Worm (Caenorhabditis elegans) whole organism, midembryonic: Measurements from ENCODE around the gene fbxb-11.
A peak's percentile ranks its signal among the peaks of the same experiment; 100 is the strongest.

ENCODE experiments used
- T22C8.4 ChIP-seq: fragments of 200-800 bp; sonication (Bioruptor generic); IDR thresholded peaks from 2 replicates; pipeline ENCODE4 v1.3.6; 2022; ENCODE audit warnings: missing genetic modification characterization, missing compliant biosample characterization
- cog-1 ChIP-seq: sonication (generic microtip); optimal IDR thresholded peaks from 2 replicates; lab custom pipeline; 2016; ENCODE audit warnings: missing genetic modification characterization, missing compliant biosample characterization
- flt-1 ChIP-seq: fragments of 200-800 bp; sonication (Bioruptor generic); IDR thresholded peaks from 2 replicates; pipeline ENCODE4 v1.3.6; 2022; ENCODE audit warnings: missing genetic modification characterization, missing compliant biosample characterization
- klf-2 ChIP-seq: fragments of 200-800 bp; sonication (Bioruptor generic); conservative IDR thresholded peaks from 2 replicates; pipeline ENCODE4 v1.3.6; 2022; ENCODE audit warnings: missing genetic modification reagents, missing genetic modification characterization, missing compliant biosample characterization
- med-1 ChIP-seq: sonication (generic microtip); optimal IDR thresholded peaks from 2 replicates; lab custom pipeline; 2017; ENCODE audit warnings: missing genetic modification characterization, mild to moderate bottlenecking, missing compliant biosample characterization, antibody characterized with exemption, missing genetic modification reagents; ENCODE audit not compliant: insufficient read depth
- ref-1 ChIP-seq: fragments of 200-800 bp; sonication (Bioruptor generic); conservative IDR thresholded peaks from 2 replicates; pipeline ENCODE4 v1.3.6; 2022; ENCODE audit warnings: missing genetic modification reagents, missing genetic modification characterization, missing compliant biosample characterization
- tab-1 ChIP-seq: fragments of 200-800 bp; sonication (Bioruptor generic); IDR thresholded peaks from 2 replicates; pipeline ENCODE4 v1.3.6; 2022; ENCODE audit warnings: missing genetic modification characterization, missing compliant biosample characterization
- ztf-23 ChIP-seq: fragments of 200-800 bp; sonication (Bioruptor generic); IDR thresholded peaks from 2 replicates; pipeline ENCODE4 v1.3.6; 2022; ENCODE audit warnings: missing genetic modification reagents, missing genetic modification characterization, missing compliant biosample characterization
- ztf-29 ChIP-seq: fragments of 200-800 bp; sonication (Bioruptor generic); IDR thresholded peaks from 2 replicates; pipeline ENCODE4 v1.3.6; 2022; ENCODE audit warnings: missing genetic modification reagents, missing genetic modification characterization, missing compliant biosample characterization

The fbxb-11 gene

DNA sequence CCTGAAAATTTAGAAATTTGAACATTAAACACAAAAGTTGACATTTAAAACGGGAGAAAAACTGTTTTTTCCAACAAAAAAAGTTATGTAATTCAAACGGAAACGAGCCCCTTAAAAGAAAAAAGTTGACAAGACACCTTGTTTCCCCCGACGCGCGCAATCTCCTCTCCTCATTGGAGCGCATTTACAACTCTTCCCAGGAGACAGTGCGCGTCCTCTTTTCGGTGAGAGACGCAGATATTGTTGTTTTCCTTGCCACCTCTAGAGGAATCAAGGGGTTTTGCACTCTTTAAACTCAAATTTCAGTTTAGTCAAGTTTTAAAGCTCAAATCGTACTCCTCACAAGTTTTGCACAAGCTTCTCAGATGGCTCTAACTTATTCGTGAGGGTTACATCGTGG, 28.6 kb upstream of the fbxb-11 start, which contains the start of gene F58E1.13:
TSS of gene F58E1.13 (minus strand) at position 12 of the 400 bp plus-strand sequence.
- no peak for TF ChIP-seq T22C8.4 (GFP tag; lab: Robert Waterston, UW)
- no peak for TF ChIP-seq cog-1 (tag; lab: Kevin White, UChicago)
- no peak for TF ChIP-seq ztf-29 (GFP tag; lab: Robert Waterston, UW)

DNA sequence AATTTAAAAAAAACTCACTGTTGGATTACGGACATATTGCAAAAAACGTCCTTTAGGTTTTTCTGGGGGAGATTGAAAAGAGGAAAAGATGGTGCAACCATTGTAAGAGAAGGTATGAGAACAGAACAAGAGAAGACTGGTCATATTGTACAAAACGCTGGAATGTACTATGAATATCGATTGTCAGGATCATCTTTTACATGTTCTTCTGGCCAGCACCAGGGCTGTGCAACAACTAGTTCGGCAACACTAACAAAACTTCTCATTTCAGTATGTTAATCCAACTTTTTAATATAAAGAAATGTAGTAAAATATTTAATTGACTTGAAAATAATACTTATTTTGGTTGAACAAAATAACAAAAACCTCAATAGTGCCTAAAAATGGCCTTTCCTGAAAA, 21.1 kb upstream of the fbxb-11 start, which contains the start of gene fbxb-47:
TSS of gene fbxb-47 (minus strand) at position 101 of the 400 bp plus-strand sequence.
- TF ChIP-seq cog-1 (tag; lab: Kevin White, UChicago): no peak
- no peak for TF ChIP-seq T22C8.4 (GFP tag; lab: Robert Waterston, UW)
- TF ChIP-seq med-1 (GFP tag; lab: Kevin White, UChicago): no peak
- TF ChIP-seq tab-1: no peak
- no peak for TF ChIP-seq klf-2 (GFP tag; lab: Robert Waterston, UW)
- no peak for TF ChIP-seq ref-1 (GFP tag; lab: Robert Waterston, UW)
- no peak for TF ChIP-seq ztf-29 (GFP tag; lab: Robert Waterston, UW)
- no peak for TF ChIP-seq flt-1 (GFP tag; lab: Robert Waterston, UW)
- TF ChIP-seq ztf-23 (GFP tag; lab: Robert Waterston, UW): no peak

DNA sequence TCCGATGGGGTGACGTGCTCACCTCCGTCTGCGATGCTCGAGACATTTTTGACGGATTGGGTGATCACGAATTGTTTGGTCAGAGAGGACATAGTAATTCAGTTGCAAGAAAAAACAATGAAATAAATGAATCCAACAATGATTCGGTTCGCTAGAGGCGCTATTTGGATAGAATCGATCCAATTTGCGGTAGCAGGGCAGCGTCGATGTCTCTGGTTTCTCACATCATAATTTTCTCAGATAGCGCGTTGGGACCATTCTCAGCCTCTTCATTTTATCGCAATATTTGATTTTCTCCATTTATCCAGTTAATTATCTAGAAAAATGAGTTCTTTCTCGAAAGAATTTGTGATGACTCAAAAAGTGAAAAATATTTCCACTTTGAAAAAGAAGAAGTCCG, 18.0 kb upstream of the fbxb-11 start, which contains the start of gene sdz-18:
TSS of gene sdz-18 (minus strand) at position 101 of the 400 bp plus-strand sequence.
- TF ChIP-seq ztf-29 (GFP tag; lab: Robert Waterston, UW): no peak
- TF ChIP-seq ref-1 (GFP tag; lab: Robert Waterston, UW): no peak
- no peak for TF ChIP-seq cog-1 (tag; lab: Kevin White, UChicago)
- TF ChIP-seq med-1 (GFP tag; lab: Kevin White, UChicago): no peak
- no peak for TF ChIP-seq ztf-23 (GFP tag; lab: Robert Waterston, UW)
- TF ChIP-seq klf-2 (GFP tag; lab: Robert Waterston, UW): no peak
- TF ChIP-seq tab-1: no peak
- no peak for TF ChIP-seq flt-1 (GFP tag; lab: Robert Waterston, UW)
- TF ChIP-seq T22C8.4 (GFP tag; lab: Robert Waterston, UW): no peak

DNA sequence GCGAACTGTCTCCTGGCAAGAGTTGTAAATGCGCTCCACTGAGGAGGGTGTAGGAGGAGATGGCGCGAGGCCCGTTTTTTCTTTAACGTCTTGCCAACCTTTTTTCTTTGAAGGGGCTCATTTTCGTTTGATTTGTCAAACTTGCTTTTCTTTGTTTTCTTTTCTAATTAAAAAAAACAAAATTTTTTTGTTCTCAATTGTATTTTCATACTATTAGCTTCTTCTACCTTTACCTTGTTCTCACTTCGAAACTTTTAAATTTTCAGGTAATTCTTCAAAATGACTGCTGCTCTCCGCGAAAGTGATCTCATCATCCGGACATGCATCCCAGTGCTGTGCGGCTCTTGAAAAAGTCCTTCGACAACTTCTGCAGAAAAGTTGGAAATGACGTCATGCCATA, 14.5 kb upstream of the fbxb-11 start, which contains the start of gene fbxa-184:
TSS of gene fbxa-184 (plus strand) at position 301 of the 400 bp plus-strand sequence.
- TF ChIP-seq T22C8.4 (GFP tag; lab: Robert Waterston, UW): no peak
- TF ChIP-seq ref-1 (GFP tag; lab: Robert Waterston, UW): no peak
- no peak for TF ChIP-seq klf-2 (GFP tag; lab: Robert Waterston, UW)
- no peak for TF ChIP-seq cog-1 (tag; lab: Kevin White, UChicago)
- TF ChIP-seq med-1 (GFP tag; lab: Kevin White, UChicago): no peak
- no peak for TF ChIP-seq tab-1
- no peak for TF ChIP-seq ztf-23 (GFP tag; lab: Robert Waterston, UW)
- no peak for TF ChIP-seq flt-1 (GFP tag; lab: Robert Waterston, UW)
- TF ChIP-seq ztf-29 (GFP tag; lab: Robert Waterston, UW): no peak

DNA sequence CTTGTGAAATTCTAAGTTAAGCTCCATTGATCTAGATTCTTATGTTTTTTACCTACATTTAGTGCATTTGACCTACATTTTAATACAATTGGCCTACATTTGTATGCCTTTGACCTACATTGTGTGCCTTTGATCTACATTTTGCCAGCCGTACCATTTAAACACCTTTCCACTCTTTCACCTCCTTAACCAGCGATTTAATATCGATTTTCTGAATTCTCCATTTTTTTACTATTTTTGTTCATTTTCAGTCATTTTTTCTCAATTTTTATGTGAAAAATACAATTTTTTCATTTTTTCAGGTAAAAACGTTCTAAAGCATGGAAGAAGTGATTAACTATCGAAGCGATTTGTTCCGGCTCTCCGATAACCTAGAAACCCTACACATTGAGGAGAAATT, 11.5 kb upstream of the fbxb-11 start, which contains the start of gene btb-7:
TSS of gene btb-7 (plus strand) at position 301 of the 400 bp plus-strand sequence.
- no peak for TF ChIP-seq T22C8.4 (GFP tag; lab: Robert Waterston, UW)
- no peak for TF ChIP-seq klf-2 (GFP tag; lab: Robert Waterston, UW)
- TF ChIP-seq cog-1 (tag; lab: Kevin White, UChicago): no peak
- TF ChIP-seq ref-1 (GFP tag; lab: Robert Waterston, UW): no peak
- no peak for TF ChIP-seq tab-1
- TF ChIP-seq ztf-23 (GFP tag; lab: Robert Waterston, UW): no peak
- TF ChIP-seq ztf-29 (GFP tag; lab: Robert Waterston, UW): no peak
- no peak for TF ChIP-seq flt-1 (GFP tag; lab: Robert Waterston, UW)
- TF ChIP-seq med-1 (GFP tag; lab: Kevin White, UChicago): no peak

DNA sequence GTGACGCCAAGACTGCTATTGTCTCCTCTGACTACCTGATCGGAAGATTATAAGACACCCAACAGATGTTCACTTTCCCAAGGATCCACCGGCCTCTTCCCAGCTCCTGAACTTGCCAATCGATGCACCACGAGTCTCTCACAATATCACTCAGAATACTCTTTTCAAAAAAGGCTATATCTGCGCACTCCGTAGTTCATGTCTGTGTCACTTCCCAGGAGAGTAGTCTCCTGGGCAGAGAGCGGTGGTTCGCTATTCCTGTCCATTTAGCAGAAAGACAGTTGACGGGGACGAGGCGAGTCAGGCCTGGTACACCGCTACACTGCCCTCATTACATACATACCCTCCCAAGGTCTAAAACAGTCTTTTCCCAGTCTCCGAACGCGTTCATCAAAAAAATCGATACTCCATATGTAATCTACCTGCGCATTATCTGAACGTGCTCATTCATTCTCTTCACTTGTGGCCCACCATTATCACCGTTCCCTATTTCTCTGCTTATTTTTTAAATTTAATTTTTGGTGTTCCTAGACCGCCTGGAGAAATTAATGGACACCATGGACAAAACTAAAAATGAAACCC, 9.6 kb upstream of the fbxb-11 start, which contains the start of gene btb-6:
TSS of gene btb-6 (plus strand) at position 532 of the 582 bp plus-strand sequence.
- 0 out of 2 replicates have a peak, but pooled peaks have one; percentile 53 for TF ChIP-seq tab-1
- TF ChIP-seq klf-2 (GFP tag; lab: Robert Waterston, UW): no peak

DNA sequence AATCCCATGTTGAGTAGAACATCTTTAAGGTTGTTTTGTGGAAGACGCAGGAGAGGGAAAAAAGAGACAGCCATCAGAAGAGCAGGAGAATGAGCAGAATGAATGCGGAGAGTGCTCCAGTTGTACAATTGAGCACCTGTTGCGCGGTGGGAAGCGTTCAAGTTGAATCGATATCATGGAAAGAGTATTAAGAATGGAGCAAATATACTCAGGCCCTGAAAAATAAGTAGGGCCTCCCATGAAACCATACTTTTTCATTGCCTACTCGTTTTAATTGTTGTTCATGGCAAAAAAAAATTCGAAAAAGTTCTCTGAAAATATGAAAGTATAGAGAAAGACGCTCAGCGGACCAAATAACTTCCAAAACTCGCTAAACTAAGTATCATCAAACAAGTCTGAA, 5.3 kb upstream of the fbxb-11 start, which contains the start of gene fbxb-48:
TSS of gene fbxb-48 (minus strand) at position 101 of the 400 bp plus-strand sequence.
- no peak for TF ChIP-seq ztf-29 (GFP tag; lab: Robert Waterston, UW)
- no peak for TF ChIP-seq ref-1 (GFP tag; lab: Robert Waterston, UW)
- TF ChIP-seq flt-1 (GFP tag; lab: Robert Waterston, UW): no peak
- no peak for TF ChIP-seq klf-2 (GFP tag; lab: Robert Waterston, UW)
- TF ChIP-seq ztf-23 (GFP tag; lab: Robert Waterston, UW): no peak
- TF ChIP-seq cog-1 (tag; lab: Kevin White, UChicago): no peak
- no peak for TF ChIP-seq tab-1
- no peak for TF ChIP-seq T22C8.4 (GFP tag; lab: Robert Waterston, UW)
- no peak for TF ChIP-seq med-1 (GFP tag; lab: Kevin White, UChicago)

DNA sequence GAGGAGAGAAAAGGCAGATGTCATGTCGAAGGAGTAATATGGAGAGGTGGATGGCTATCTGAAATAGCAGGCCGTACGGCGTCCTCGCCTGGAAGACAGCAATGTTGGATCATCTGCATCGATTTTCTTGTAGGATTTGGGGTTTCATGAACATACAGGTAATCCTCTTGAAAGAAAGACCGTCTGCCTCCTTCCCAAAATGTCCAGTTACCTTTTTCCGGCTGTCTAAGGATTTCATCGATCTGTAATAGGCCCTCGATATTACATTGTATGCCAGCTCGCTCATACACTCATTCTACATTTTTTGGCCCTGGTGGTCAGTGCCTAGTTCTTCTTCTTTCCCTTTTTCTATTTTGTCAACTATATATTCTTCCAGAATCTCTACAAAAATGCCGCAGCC, 2.0 kb upstream of the fbxb-11 start, which contains the start of the genes fbxb-5 and btb-8:
TSS of gene fbxb-5 (minus strand) at position 101 of the 400 bp plus-strand sequence.
TSS of gene btb-8 (plus strand) at position 377 of the 400 bp plus-strand sequence.
- TF ChIP-seq flt-1 (GFP tag; lab: Robert Waterston, UW) (no peak), med-1 (GFP tag; lab: Kevin White, UChicago) (no peak), cog-1 (tag; lab: Kevin White, UChicago) (no peak), T22C8.4 (GFP tag; lab: Robert Waterston, UW) (no peak), klf-2 (GFP tag; lab: Robert Waterston, UW) (no peak), ztf-23 (GFP tag; lab: Robert Waterston, UW) (no peak), tab-1 (no peak), ztf-29 (GFP tag; lab: Robert Waterston, UW) (no peak), ref-1 (GFP tag; lab: Robert Waterston, UW) (no peak)

DNA sequence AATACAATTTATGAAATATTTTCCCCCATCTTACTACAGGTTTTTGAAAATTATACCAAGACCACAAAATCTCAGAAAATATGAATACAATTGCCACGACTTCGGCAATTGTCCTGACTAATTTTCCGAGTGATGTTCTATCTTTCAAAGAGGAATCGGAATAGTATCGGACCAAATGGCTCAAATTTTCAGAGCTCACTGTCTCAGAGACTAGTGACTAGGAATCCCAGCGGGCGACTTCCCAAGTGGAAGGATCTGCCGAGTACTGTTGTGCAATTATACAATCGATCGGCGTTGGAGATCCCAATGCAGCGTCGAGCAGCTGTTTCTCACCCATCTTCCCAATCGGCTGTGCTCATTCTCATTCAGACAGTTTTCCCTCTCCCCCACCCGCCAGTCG, 1.3 kb downstream of the fbxb-11 start, which contains the start of gene F45C12.17:
TSS of gene F45C12.17 (plus strand) at position 377 of the 400 bp plus-strand sequence.
- TF ChIP-seq med-1 (GFP tag; lab: Kevin White, UChicago) (no peak), flt-1 (GFP tag; lab: Robert Waterston, UW) (0 out of 2 replicates have a peak, but pooled peaks have one; percentile 21)
